Fruit fly (Drosophila melanogaster) whole organism, adult: ENCODE results near the gene S.

ENCODE experiments used
- CG12768 ChIP-seq: fragments of 200-800 bp; sonication (Bioruptor generic); optimal IDR thresholded peaks from 2 replicates; lab custom pipeline; 2017; ENCODE audit warnings: missing biosample characterization, missing genetic modification characterization, mild to moderate bottlenecking, moderate library complexity, missing genetic modification reagents
- CG14711 ChIP-seq: fragments of 200-800 bp; sonication (Bioruptor generic); optimal IDR thresholded peaks from 2 replicates; lab custom pipeline; 2018; ENCODE audit warnings: missing biosample characterization, mild to moderate bottlenecking, missing genetic modification characterization, moderate library complexity
- CG33017 ChIP-seq: fragments of 200-800 bp; sonication (Bioruptor generic); optimal IDR thresholded peaks from 2 replicates; lab custom pipeline; 2018; ENCODE audit warnings: missing biosample characterization, mild to moderate bottlenecking, missing genetic modification characterization, moderate library complexity
- CG5204 ChIP-seq: fragments of 200-800 bp; sonication (Bioruptor generic); optimal IDR thresholded peaks from 2 replicates; lab custom pipeline; 2016; ENCODE audit warnings: missing biosample characterization, missing genetic modification characterization
- CG7101 ChIP-seq: fragments of 200-800 bp; sonication (Bioruptor generic); optimal IDR thresholded peaks from 2 replicates; lab custom pipeline; 2018; ENCODE audit warnings: missing biosample characterization, mild to moderate bottlenecking, missing genetic modification characterization, moderate library complexity
- Crg-1 ChIP-seq: fragments of 200-800 bp; sonication (Bioruptor generic); optimal IDR thresholded peaks from 2 replicates; lab custom pipeline; 2016; ENCODE audit warnings: missing biosample characterization, missing genetic modification characterization
- Mnt ChIP-seq: fragments of 200-800 bp; sonication (Bioruptor generic); optimal IDR thresholded peaks from 2 replicates; lab custom pipeline; 2016; ENCODE audit warnings: missing biosample characterization, mild to moderate bottlenecking, missing genetic modification characterization
- bab1 ChIP-seq: fragments of 200-800 bp; sonication (Bioruptor generic); optimal IDR thresholded peaks from 3 replicates; lab custom pipeline; 2019; ENCODE audit warnings: missing biosample characterization, mild to moderate bottlenecking, missing genetic modification characterization, moderate library complexity
- kay ChIP-seq: fragments of 200-800 bp; sonication (Bioruptor generic); peaks from one replicate; lab custom pipeline; 2016; ENCODE audit warnings: missing biosample characterization, missing genetic modification characterization, borderline replicate concordance
- ovo ChIP-seq: fragments of 200-800 bp; sonication (Bioruptor generic); optimal IDR thresholded peaks from 2 replicates; lab custom pipeline; 2016; ENCODE audit warnings: missing biosample characterization, missing genetic modification characterization

DNA sequence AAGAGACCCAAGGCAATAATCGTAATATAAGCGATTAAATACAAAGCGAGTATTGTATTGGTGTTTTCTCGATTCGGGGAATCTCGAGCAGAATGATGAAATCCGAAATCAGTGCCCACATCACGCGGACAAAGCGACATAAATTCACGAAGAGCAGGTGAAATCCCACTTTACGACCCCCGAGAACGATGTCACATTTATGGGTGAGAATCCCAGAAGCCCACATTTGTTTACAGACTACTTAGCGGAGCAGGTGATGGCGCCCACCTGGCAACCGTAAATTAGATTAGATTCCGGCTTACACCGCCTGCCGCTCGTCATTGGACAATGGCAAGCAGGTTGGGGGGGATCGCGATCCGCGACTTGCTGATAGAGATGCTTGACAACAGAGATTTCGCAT is 36.6 kb upstream of the S start:
- TF ChIP-seq ovo (GFP tag; lab: Kevin White, UChicago) (peak; percentile 1), bab1 (no peak), CG12768 (peak; percentile 6), Mnt (GFP tag; lab: Kevin White, UChicago) (peak; percentile 2), CG33017 (tag; lab: Kevin White, UChicago) (peak; percentile 9), CG7101 (tag; lab: Kevin White, UChicago) (no peak), CG14711 (no peak), CG5204 (GFP tag; lab: Kevin White, UChicago) (no peak), Crg-1 (GFP tag; lab: Kevin White, UChicago) (no peak), kay (GFP tag; lab: Kevin White, UChicago) (no peak)
